Worm (Caenorhabditis elegans) whole organism, L4/young adult: ENCODE results near the gene W09G12.10.

Experiments used
- dao-5 ChIP-seq: sonication (generic microtip); optimal IDR thresholded peaks from 2 replicates; lab custom pipeline; 2016; ENCODE audit warnings: missing genotype, missing genetic modification characterization, moderate library complexity, missing compliant biosample characterization
- him-1 ChIP-seq: sonication (generic microtip); optimal IDR thresholded peaks from 2 replicates; lab custom pipeline; 2016; ENCODE audit warnings: missing genotype, missing genetic modification reagents, missing genetic modification characterization, missing compliant biosample characterization

DNA sequence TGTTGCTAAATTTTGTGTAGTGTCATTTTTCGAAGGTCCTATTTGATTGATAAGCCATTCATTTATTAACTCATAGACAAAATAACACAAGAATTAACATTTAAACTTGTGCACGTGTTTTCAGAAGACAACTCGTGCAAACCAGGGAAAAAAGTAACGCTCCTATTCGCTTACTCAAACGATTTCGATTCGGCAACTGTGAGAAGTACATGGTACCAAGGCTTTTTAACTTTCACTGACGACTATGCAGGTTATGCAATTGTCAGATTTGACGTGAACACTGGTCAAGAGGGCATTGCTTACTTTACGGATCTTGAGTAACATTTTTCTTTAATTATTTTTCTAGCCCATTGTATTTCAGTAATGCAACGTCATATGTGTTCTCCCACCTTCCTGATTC, 40.8 kb upstream of the W09G12.10 start:
- TF ChIP-seq him-1 (tag; lab: Kevin White, UChicago) (no peak), dao-5 (tag; lab: Kevin White, UChicago) (no peak)
